Worm (Caenorhabditis elegans) whole organism, L1 larva: ENCODE data around the gene his-70.

Experiments used
- aha-1 ChIP-seq: fragments of 150-350 bp; optimal IDR thresholded peaks from 2 replicates; lab custom pipeline; 2014; ENCODE audit warnings: missing biosample characterization, missing genetic modification characterization
- aly-2 ChIP-seq: fragments of 150-350 bp; optimal IDR thresholded peaks from 2 replicates; lab custom pipeline; 2014; ENCODE audit warnings: missing biosample characterization, missing genetic modification characterization
- blmp-1 ChIP-seq: fragments of 150-350 bp; optimal IDR thresholded peaks from 2 replicates; lab custom pipeline; 2014; ENCODE audit warnings: missing biosample characterization, missing genetic modification characterization
- ceh-8 ChIP-seq: fragments of 200-800 bp; sonication (Bioruptor generic); optimal IDR thresholded peaks from 2 replicates; lab custom pipeline; 2018; ENCODE audit warnings: mild to moderate bottlenecking, missing genetic modification characterization, moderate library complexity, missing compliant biosample characterization
- efl-1 ChIP-seq, 4 experiments: fragments of 150-350 bp; optimal IDR thresholded peaks in 3 of 4; peaks in 1 of 4; 1 replicate in 1 of 4; 2 replicates in 3 of 4; lab custom pipeline; 2014; ENCODE audit warnings: missing biosample characterization in 2 of 4, missing genetic modification characterization in 2 of 4, missing genetic modification reagents in 2 of 4
- lsy-2 ChIP-seq, 2 experiments: fragments of 150-350 bp; optimal IDR thresholded peaks; 2 replicates each; lab custom pipeline; 2014; ENCODE audit warnings: missing biosample characterization in 2 of 2, missing genetic modification characterization in 2 of 2
- nhr-28 ChIP-seq: fragments of 150-350 bp; optimal IDR thresholded peaks from 2 replicates; lab custom pipeline; 2014; ENCODE audit warnings: missing biosample characterization, missing genetic modification characterization
- snpc-4 ChIP-seq: fragments of 150-350 bp; optimal IDR thresholded peaks from 2 replicates; lab custom pipeline; 2014; ENCODE audit warnings: missing biosample characterization, missing genetic modification characterization

DNA sequence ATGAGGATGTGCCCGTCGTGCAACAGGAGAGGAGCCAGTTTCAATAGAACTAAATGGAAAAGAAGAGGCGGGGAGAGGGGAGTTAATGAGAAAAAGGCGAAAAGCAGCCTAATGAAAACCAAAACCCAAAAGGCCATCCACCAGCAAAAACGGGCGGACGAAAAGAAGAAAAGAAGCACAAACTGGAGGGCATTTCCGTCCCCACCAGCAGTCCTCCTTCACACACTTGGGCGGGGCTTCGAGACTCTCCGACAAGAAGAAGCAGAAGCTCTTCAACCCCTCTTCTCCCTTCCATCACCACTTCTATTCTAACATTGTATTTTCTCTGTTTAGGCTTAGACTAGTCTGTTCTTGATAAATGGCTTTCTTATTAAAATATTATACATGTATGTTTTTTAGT lies 8.2 kb upstream of the his-70 start:
- TF ChIP-seq efl-1 (optimal IDR thresholded peaks at IDR 0.05; lab: Kevin White, UChicago) (no peak), efl-1 (GFP tag; optimal IDR thresholded peaks at IDR 0.05 in 1 of 2; lab: Kevin White, UChicago) (no peak), nhr-28 (tag; lab: Kevin White, UChicago) (no peak), aly-2 (tag; lab: Kevin White, UChicago) (no peak), blmp-1 (no peak), ceh-8 (GFP tag; lab: Kevin White, UChicago) (no peak), aha-1 (tag; lab: Kevin White, UChicago) (no peak), lsy-2 (tag; optimal IDR thresholded peaks at IDR 0.05; lab: Kevin White, UChicago) (no peak), snpc-4 (no peak)
